Worm (Caenorhabditis elegans): ENCODE results near the gene F41G4.13.

ce11 chrX:16787152-16787551 lies 47.4 kb downstream of the F41G4.13 start:
- no peak for TF ChIP-seq tab-1 (GFP tag; IDR thresholded peaks at IDR 0.05)
- no peak for TF ChIP-seq T22C8.4 (GFP tag; IDR thresholded peaks at IDR 0.05)
- TF ChIP-seq ztf-29 (GFP tag; IDR thresholded peaks at IDR 0.05): no peak
- no peak for TF ChIP-seq cog-1 (tag; optimal IDR thresholded peaks at IDR 0.05)
- no peak for TF ChIP-seq flt-1 (GFP tag; IDR thresholded peaks at IDR 0.05)
- TF ChIP-seq ztf-23 (GFP tag; IDR thresholded peaks at IDR 0.05): no peak
- no peak for TF ChIP-seq klf-2 (GFP tag; conservative IDR thresholded peaks at IDR 0.05)
- no peak for TF ChIP-seq med-1 (GFP tag; optimal IDR thresholded peaks at IDR 0.05; ENCODE audit: insufficient read depth)
